Worm (Caenorhabditis elegans): Measurements from ENCODE around the gene Y37D8A.3.

ce11 chrIII:12836742-12837285 lies 7.6 kb downstream of the Y37D8A.3 start:
- TF ChIP-seq flt-1 (GFP tag; IDR thresholded peaks at IDR 0.05) (no peak), ama-1 (optimal IDR thresholded peaks at IDR 0.05) (no peak), tra-4 (tag; optimal IDR thresholded peaks at IDR 0.05) (no peak), ets-7 (tag; optimal IDR thresholded peaks at IDR 0.05) (no peak), pes-1 (GFP tag; IDR thresholded peaks at IDR 0.05) (no peak), hnd-1 (tag; optimal IDR thresholded peaks at IDR 0.05) (no peak), B0310.2 (tag; optimal IDR thresholded peaks at IDR 0.05) (no peak), tbx-11 (GFP tag; IDR thresholded peaks at IDR 0.05) (no peak), scrt-1 (GFP tag; IDR thresholded peaks at IDR 0.05) (no peak), ceh-13 (GFP tag; optimal IDR thresholded peaks at IDR 0.05) (no peak), hmbx-1 (tag; optimal IDR thresholded peaks at IDR 0.05) (no peak), aly-1 (tag; optimal IDR thresholded peaks at IDR 0.05) (no peak), sea-1 (GFP tag; conservative IDR thresholded peaks at IDR 0.05) (no peak), tbx-37 (GFP tag; conservative IDR thresholded peaks at IDR 0.05) (no peak)

Measured in whole organism, early embryonic.